Worm (Caenorhabditis elegans) whole organism, L1 larva: Measurements from ENCODE around the gene nas-23.

Experiments used
- lin-39 ChIP-seq: fragments of 150-350 bp; optimal IDR thresholded peaks from 2 replicates; lab custom pipeline; 2014; ENCODE audit warnings: missing biosample characterization, missing genetic modification reagents, missing genetic modification characterization
- nhr-11 ChIP-seq: fragments of 150-350 bp; optimal IDR thresholded peaks from 2 replicates; lab custom pipeline; 2014; ENCODE audit warnings: missing biosample characterization, missing genetic modification characterization

DNA sequence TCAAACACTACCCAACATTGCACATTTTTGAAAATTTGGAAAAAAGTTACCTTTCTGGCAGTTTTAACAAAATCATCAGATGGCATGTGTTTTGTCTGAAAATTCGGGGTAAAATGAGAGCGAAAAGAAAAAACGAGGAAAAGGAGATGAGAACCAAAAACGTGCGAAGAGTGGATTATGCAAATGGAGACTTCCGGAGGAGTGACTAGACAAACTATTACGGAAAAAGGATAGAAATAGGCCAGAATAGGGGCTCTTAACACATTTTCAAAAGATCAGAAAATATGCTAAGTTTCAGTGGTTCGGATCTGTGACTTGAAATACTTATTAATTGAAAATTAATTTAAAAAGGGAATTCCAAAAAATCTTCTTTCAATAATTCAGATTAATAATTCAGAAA is 5.9 kb upstream of the nas-23 start, which contains the start of gene srab-14:
- no peak for TF ChIP-seq lin-39
- TF ChIP-seq nhr-11 (tag; lab: Kevin White, UChicago) = no peak
